Worm (Caenorhabditis elegans) whole organism, midembryonic: Measurements from ENCODE around the gene K09E4.1.

ENCODE experiments used
- T22C8.4 ChIP-seq: fragments of 200-800 bp; sonication (Bioruptor generic); IDR thresholded peaks from 2 replicates; pipeline ENCODE4 v1.3.6; 2022; ENCODE audit warnings: missing genetic modification characterization, missing compliant biosample characterization
- cog-1 ChIP-seq: sonication (generic microtip); optimal IDR thresholded peaks from 2 replicates; lab custom pipeline; 2016; ENCODE audit warnings: missing genetic modification characterization, missing compliant biosample characterization
- klf-2 ChIP-seq: fragments of 200-800 bp; sonication (Bioruptor generic); conservative IDR thresholded peaks from 2 replicates; pipeline ENCODE4 v1.3.6; 2022; ENCODE audit warnings: missing genetic modification reagents, missing genetic modification characterization, missing compliant biosample characterization
- med-1 ChIP-seq: sonication (generic microtip); optimal IDR thresholded peaks from 2 replicates; lab custom pipeline; 2017; ENCODE audit warnings: missing genetic modification characterization, mild to moderate bottlenecking, missing compliant biosample characterization, antibody characterized with exemption, missing genetic modification reagents; ENCODE audit not compliant: insufficient read depth
- tab-1 ChIP-seq: fragments of 200-800 bp; sonication (Bioruptor generic); IDR thresholded peaks from 2 replicates; pipeline ENCODE4 v1.3.6; 2022; ENCODE audit warnings: missing genetic modification characterization, missing compliant biosample characterization
- ztf-29 ChIP-seq: fragments of 200-800 bp; sonication (Bioruptor generic); IDR thresholded peaks from 2 replicates; pipeline ENCODE4 v1.3.6; 2022; ENCODE audit warnings: missing genetic modification reagents, missing genetic modification characterization, missing compliant biosample characterization

ce11 chrII:14186937-14187336 is 49.3 kb downstream of the K09E4.1 start:
- TF ChIP-seq T22C8.4: no peak
- TF ChIP-seq ztf-29 (GFP tag; lab: Robert Waterston, UW): no peak
- TF ChIP-seq tab-1 (GFP tag; lab: Robert Waterston, UW): no peak
- no peak for TF ChIP-seq cog-1 (tag; lab: Kevin White, UChicago)
- TF ChIP-seq klf-2: no peak
- no peak for TF ChIP-seq med-1 (GFP tag; lab: Kevin White, UChicago)
